Worm (Caenorhabditis elegans): ENCODE data around the gene C05B5.2.

C05B5.2 gene

ce11 chrIII:9950244-9950643, 50.1 kb downstream of the C05B5.2 start, which contains the start of gene K03H1.13:
K03H1.13 (minus strand) TSS chrIII:9950344.
- TF ChIP-seq ceh-28 (tag; optimal IDR thresholded peaks at IDR 0.05) (peak; percentile 42), fkh-2 (tag; optimal IDR thresholded peaks at IDR 0.05) (no peak), jun-1 (tag; optimal IDR thresholded peaks at IDR 0.05) (no peak), zag-1 (tag; optimal IDR thresholded peaks at IDR 0.05) (no peak), nhr-11 (tag; optimal IDR thresholded peaks at IDR 0.05) (no peak), ceh-82 (tag; optimal IDR thresholded peaks at IDR 0.05) (no peak), lin-39 (tag; optimal IDR thresholded peaks at IDR 0.05) (no peak), pha-4 (tag; optimal IDR thresholded peaks at IDR 0.05) (peak; percentile 6), nfya-1 (tag; optimal IDR thresholded peaks at IDR 0.05; ENCODE audit: insufficient read depth) (peak; percentile 4)

Measured in whole organism, L3 larva.